Worm (Caenorhabditis elegans) whole organism, midembryonic: ENCODE measurements around the gene C30G4.2.

ENCODE experiments used
- T22C8.4 ChIP-seq: fragments of 200-800 bp; sonication (Bioruptor generic); IDR thresholded peaks from 2 replicates; pipeline ENCODE4 v1.3.6; 2022; ENCODE audit warnings: missing genetic modification characterization, missing compliant biosample characterization
- cog-1 ChIP-seq: sonication (generic microtip); optimal IDR thresholded peaks from 2 replicates; lab custom pipeline; 2016; ENCODE audit warnings: missing genetic modification characterization, missing compliant biosample characterization
- flt-1 ChIP-seq: fragments of 200-800 bp; sonication (Bioruptor generic); IDR thresholded peaks from 2 replicates; pipeline ENCODE4 v1.3.6; 2022; ENCODE audit warnings: missing genetic modification characterization, missing compliant biosample characterization
- klf-2 ChIP-seq: fragments of 200-800 bp; sonication (Bioruptor generic); conservative IDR thresholded peaks from 2 replicates; pipeline ENCODE4 v1.3.6; 2022; ENCODE audit warnings: missing genetic modification reagents, missing genetic modification characterization, missing compliant biosample characterization
- med-1 ChIP-seq: sonication (generic microtip); optimal IDR thresholded peaks from 2 replicates; lab custom pipeline; 2017; ENCODE audit warnings: missing genetic modification characterization, mild to moderate bottlenecking, missing compliant biosample characterization, antibody characterized with exemption, missing genetic modification reagents; ENCODE audit not compliant: insufficient read depth
- ref-1 ChIP-seq: fragments of 200-800 bp; sonication (Bioruptor generic); conservative IDR thresholded peaks from 2 replicates; pipeline ENCODE4 v1.3.6; 2022; ENCODE audit warnings: missing genetic modification reagents, missing genetic modification characterization, missing compliant biosample characterization
- tab-1 ChIP-seq: fragments of 200-800 bp; sonication (Bioruptor generic); IDR thresholded peaks from 2 replicates; pipeline ENCODE4 v1.3.6; 2022; ENCODE audit warnings: missing genetic modification characterization, missing compliant biosample characterization
- ztf-23 ChIP-seq: fragments of 200-800 bp; sonication (Bioruptor generic); IDR thresholded peaks from 2 replicates; pipeline ENCODE4 v1.3.6; 2022; ENCODE audit warnings: missing genetic modification reagents, missing genetic modification characterization, missing compliant biosample characterization
- ztf-29 ChIP-seq: fragments of 200-800 bp; sonication (Bioruptor generic); IDR thresholded peaks from 2 replicates; pipeline ENCODE4 v1.3.6; 2022; ENCODE audit warnings: missing genetic modification reagents, missing genetic modification characterization, missing compliant biosample characterization

The C30G4.2 gene

DNA sequence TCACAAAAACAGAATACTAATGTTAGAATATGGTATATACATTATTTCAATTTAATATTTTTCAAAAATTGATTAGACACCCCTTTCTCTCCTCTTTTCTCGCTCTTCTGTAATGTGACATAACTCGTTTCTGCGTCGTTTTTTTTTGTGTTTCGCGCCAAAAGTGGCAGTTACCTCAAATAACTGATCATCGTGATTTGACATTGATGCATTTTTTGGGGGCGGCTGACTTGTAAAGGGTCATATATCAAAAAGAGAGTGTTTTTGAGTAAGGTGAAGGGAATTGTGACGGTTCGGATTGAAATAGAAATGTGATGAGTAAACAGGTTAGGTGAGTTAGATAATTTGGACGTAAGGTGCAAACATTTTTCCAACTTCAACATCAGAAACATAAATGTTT, 47.4 kb downstream of the C30G4.2 start:
- TF ChIP-seq ztf-29 (GFP tag; lab: Robert Waterston, UW) (no peak), flt-1 (no peak)

DNA sequence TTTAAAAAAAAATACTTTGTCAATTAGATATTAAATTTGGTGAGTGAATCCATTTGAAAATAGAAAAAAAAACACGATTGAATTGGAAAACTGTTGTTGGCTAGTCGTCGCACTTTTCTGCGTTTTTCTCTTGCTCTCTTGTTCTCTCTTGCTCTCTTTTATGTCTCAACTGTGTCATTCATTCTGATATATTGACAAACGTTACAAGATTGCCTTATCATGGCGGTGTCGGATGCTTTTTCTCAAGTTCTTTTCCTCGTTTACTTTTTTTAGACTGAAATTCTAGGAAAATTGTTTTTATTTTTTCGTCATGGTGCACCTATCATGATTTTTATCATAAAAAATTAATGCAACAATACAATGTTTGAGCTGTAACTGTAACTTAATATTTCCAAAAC, 49.5 kb downstream of the C30G4.2 start:
- TF ChIP-seq klf-2 (GFP tag; lab: Robert Waterston, UW) (no peak), med-1 (GFP tag; lab: Kevin White, UChicago) (no peak), ztf-29 (GFP tag; lab: Robert Waterston, UW) (no peak), flt-1 (no peak), ref-1 (no peak), T22C8.4 (GFP tag; lab: Robert Waterston, UW) (no peak), cog-1 (tag; lab: Kevin White, UChicago) (no peak), tab-1 (no peak), ztf-23 (GFP tag; lab: Robert Waterston, UW) (no peak)

DNA sequence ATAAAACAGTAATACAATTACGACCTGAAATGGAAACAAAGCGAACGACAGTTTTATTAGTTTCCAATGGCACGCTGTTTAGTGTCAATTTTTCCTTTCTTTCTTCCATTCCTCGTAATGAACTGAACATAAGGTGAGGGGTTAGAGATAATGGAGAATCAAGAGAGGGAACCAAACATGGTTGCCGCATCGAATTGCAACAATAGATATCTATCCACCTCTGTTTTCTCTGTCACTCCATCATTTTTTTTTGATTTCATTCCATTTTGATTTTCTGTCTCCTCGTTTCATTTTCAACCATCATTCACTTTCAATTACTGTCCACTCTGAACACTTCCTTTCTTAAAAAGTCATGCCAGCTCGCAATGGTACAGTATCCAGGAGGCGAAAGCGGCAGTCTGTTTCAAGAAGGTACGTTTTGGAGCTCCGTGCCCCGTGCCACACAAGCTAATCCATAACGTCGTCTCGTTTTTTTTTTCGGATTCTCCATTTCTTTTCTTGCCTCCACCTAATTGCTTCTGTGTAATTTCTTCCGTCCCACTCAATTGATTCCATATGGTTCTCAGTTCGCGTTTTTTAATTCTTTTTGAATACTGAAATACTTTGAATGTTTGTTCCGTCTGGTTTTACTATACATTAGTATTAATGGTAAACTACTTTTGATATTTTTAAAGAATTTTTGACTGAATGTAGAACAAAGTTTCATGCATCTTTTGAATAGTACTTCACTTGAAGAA, 50.1 kb downstream of the C30G4.2 start:
- no peak for TF ChIP-seq med-1 (GFP tag; lab: Kevin White, UChicago)
- TF ChIP-seq ref-1 = no peak
- TF ChIP-seq flt-1 = no peak
- no peak for TF ChIP-seq ztf-29 (GFP tag; lab: Robert Waterston, UW)
- no peak for TF ChIP-seq T22C8.4 (GFP tag; lab: Robert Waterston, UW)
- TF ChIP-seq cog-1 (tag; lab: Kevin White, UChicago) = no peak
- TF ChIP-seq klf-2 (GFP tag; lab: Robert Waterston, UW) = no peak
- TF ChIP-seq tab-1 = no peak
- TF ChIP-seq ztf-23 (GFP tag; lab: Robert Waterston, UW) = no peak

ce11 chrX:16994417-16994816, 51.0 kb downstream of the C30G4.2 start:
- TF ChIP-seq med-1 (GFP tag; lab: Kevin White, UChicago) (no peak), ref-1 (no peak), flt-1 (no peak), klf-2 (GFP tag; lab: Robert Waterston, UW) (no peak), ztf-29 (GFP tag; lab: Robert Waterston, UW) (no peak), ztf-23 (GFP tag; lab: Robert Waterston, UW) (no peak), cog-1 (tag; lab: Kevin White, UChicago) (no peak), T22C8.4 (GFP tag; lab: Robert Waterston, UW) (no peak), tab-1 (no peak)
